Fruit fly (Drosophila melanogaster): Measurements from ENCODE around the gene ChAT.
A peak's percentile ranks its signal among the peaks of the same experiment; 100 is the strongest.

Gene ChAT

dm6 chr3R:18670441-18671111 lies 34.7 kb upstream of the ChAT start (continued):
- TF ChIP-seq Deaf1 (tag; optimal IDR thresholded peaks at IDR 0.05) = no peak
- TF ChIP-seq BEAF-32 (GFP tag; optimal IDR thresholded peaks at IDR 0.05) = no peak
- TF ChIP-seq Camta (GFP tag; optimal IDR thresholded peaks at IDR 0.05) = no peak
- TF ChIP-seq ham (GFP tag; IDR thresholded peaks at IDR 0.05) = no peak
- TF ChIP-seq CG10462 (GFP tag; optimal IDR thresholded peaks at IDR 0.05) = no peak
- TF ChIP-seq NFAT (GFP tag; IDR thresholded peaks at IDR 0.05) = peak; percentile 10; the same call in 1 of the 2 replicates
- no peak for TF ChIP-seq luna (GFP tag; optimal IDR thresholded peaks at IDR 0.05)
- TF ChIP-seq bbx (GFP tag; IDR thresholded peaks at IDR 0.05; ENCODE audit: partially characterized antibody) = no peak
- TF ChIP-seq eyg (GFP tag; optimal IDR thresholded peaks at IDR 0.05) = no peak
- no peak for TF ChIP-seq Sry-δ (GFP tag; optimal IDR thresholded peaks at IDR 0.05)
- TF ChIP-seq CG17829 (tag; optimal IDR thresholded peaks at IDR 0.05) = peak; percentile 39
- TF ChIP-seq tap (tag; optimal IDR thresholded peaks at IDR 0.05) = peak; percentile 53
- TF ChIP-seq slou (GFP tag; optimal IDR thresholded peaks at IDR 0.05) = no peak
- TF ChIP-seq CG8089 (GFP tag; optimal IDR thresholded peaks at IDR 0.05) = no peak
- TF ChIP-seq Drgx (GFP tag; IDR thresholded peaks at IDR 0.05) = peak; percentile 38
- no peak for TF ChIP-seq odd (GFP tag; optimal IDR thresholded peaks at IDR 0.05)
- peak; percentile 6 for TF ChIP-seq mam (GFP tag; optimal IDR thresholded peaks at IDR 0.05)
- 0 out of 3 replicates have a peak, but pooled peaks have one; percentile 28 for TF ChIP-seq croc (GFP tag; conservative IDR thresholded peaks at IDR 0.05)
- peak; percentile 71 for TF ChIP-seq CG31441 (GFP tag; IDR thresholded peaks at IDR 0.05)
- no peak for TF ChIP-seq CG7271 (tag; optimal IDR thresholded peaks at IDR 0.05)
- no peak for TF ChIP-seq sd (tag; optimal IDR thresholded peaks at IDR 0.05)
- TF ChIP-seq B-H1 (GFP tag; IDR thresholded peaks at IDR 0.05) = no peak
- no peak for TF ChIP-seq fu2 (GFP tag; optimal IDR thresholded peaks at IDR 0.05)
- no peak for TF ChIP-seq BtbVII (GFP tag; optimal IDR thresholded peaks at IDR 0.05)
- no peak for TF ChIP-seq CG17186 (GFP tag; optimal IDR thresholded peaks at IDR 0.05)
- no peak for TF ChIP-seq tio (GFP tag; optimal IDR thresholded peaks at IDR 0.05)
- no peak for TF ChIP-seq CG13123 (GFP tag; optimal IDR thresholded peaks at IDR 0.05)
- TF ChIP-seq CG9876 (GFP tag; optimal IDR thresholded peaks at IDR 0.05) = no peak
- TF ChIP-seq ci (GFP tag; IDR thresholded peaks at IDR 0.05) = no peak; the same call in 2 of the 3 replicates
- 0 out of 3 replicates have a peak, but pooled peaks have one; percentile 35 for TF ChIP-seq dysf (GFP tag; IDR thresholded peaks at IDR 0.05)
- no peak for TF ChIP-seq CG4820 (GFP tag; optimal IDR thresholded peaks at IDR 0.05)
- peak; percentile 24; the same call in 1 of the 2 replicates for TF ChIP-seq ssp (GFP tag; IDR thresholded peaks at IDR 0.05)
- TF ChIP-seq slbo (GFP tag; IDR thresholded peaks at IDR 0.05) = no peak
- no peak for TF ChIP-seq CG6683 (GFP tag; optimal IDR thresholded peaks at IDR 0.05)
- peak; percentile 51 for TF ChIP-seq gcm (GFP tag; optimal IDR thresholded peaks at IDR 0.05)
- no peak for TF ChIP-seq CG11560 (tag; IDR thresholded peaks at IDR 0.05)
- peak; percentile 16 for TF ChIP-seq D19A (tag; optimal IDR thresholded peaks at IDR 0.05)
- TF ChIP-seq Fer1 (GFP tag; optimal IDR thresholded peaks at IDR 0.05) = no peak
- no peak for TF ChIP-seq CG4617 (GFP tag; optimal IDR thresholded peaks at IDR 0.05; ENCODE audit: borderline replicate concordance)
- TF ChIP-seq bcd (GFP tag; optimal IDR thresholded peaks at IDR 0.05) = peak; percentile 2
- peak; percentile 81 for TF ChIP-seq z (GFP tag; IDR thresholded peaks at IDR 0.05)
- no peak for TF ChIP-seq insv (GFP tag; optimal IDR thresholded peaks at IDR 0.05)
- TF ChIP-seq Dek (tag; optimal IDR thresholded peaks at IDR 0.05) = peak; percentile 61
- TF ChIP-seq mld (GFP tag; IDR thresholded peaks at IDR 0.05; ENCODE audit: partially characterized antibody) = no peak
- no peak for TF ChIP-seq Dbx (GFP tag; IDR thresholded peaks at IDR 0.05)
- no peak for TF ChIP-seq Elba2 (GFP tag; optimal IDR thresholded peaks at IDR 0.05)
- no peak for TF ChIP-seq Sry-β (GFP tag; optimal IDR thresholded peaks at IDR 0.05)
- no peak for TF ChIP-seq Dad (GFP tag; optimal IDR thresholded peaks at IDR 0.05)
- no peak for TF ChIP-seq CG17912 (GFP tag; optimal IDR thresholded peaks at IDR 0.05)
- TF ChIP-seq CG11093 (GFP tag; IDR thresholded peaks at IDR 0.05) = 0 out of 3 replicates have a peak, but pooled peaks have one; percentile 37
- TF ChIP-seq CG8388 (GFP tag; optimal IDR thresholded peaks at IDR 0.05) = peak; percentile 76

Data from whole organism, embryonic.